Fruit fly (Drosophila melanogaster) whole organism, embryonic: Measurements from ENCODE around the gene CG3349.

Experiments used
- CG10209 ChIP-seq: fragments of 200-800 bp; sonication (Bioruptor generic); optimal IDR thresholded peaks from 3 replicates; lab custom pipeline; 2017; ENCODE audit warnings: missing biosample characterization, mild to moderate bottlenecking, missing genetic modification characterization, missing genetic modification reagents
- CG11085 ChIP-seq: fragments of 200-800 bp; sonication (Bioruptor generic); IDR thresholded peaks from 2 replicates; pipeline ENCODE4 v1.3.6; 2022; ENCODE audit warnings: missing biosample characterization, missing genetic modification characterization
- CG11398 ChIP-seq: fragments of 200-800 bp; sonication (Bioruptor generic); optimal IDR thresholded peaks from 2 replicates; lab custom pipeline; 2016; ENCODE audit warnings: missing biosample characterization, missing genetic modification characterization
- CG1233 ChIP-seq: fragments of 200-800 bp; sonication (Bioruptor generic); optimal IDR thresholded peaks from 4 replicates; lab custom pipeline; 2018; ENCODE audit warnings: missing biosample characterization, mild to moderate bottlenecking, missing genetic modification characterization
- CG12391 ChIP-seq: fragments of 200-800 bp; sonication (Bioruptor generic); optimal IDR thresholded peaks from 3 replicates; lab custom pipeline; 2018; ENCODE audit warnings: missing biosample characterization, mild to moderate bottlenecking, missing genetic modification characterization, moderate library complexity
- CG14050 ChIP-seq: fragments of 200-800 bp; sonication (Bioruptor generic); IDR thresholded peaks from 3 replicates; pipeline ENCODE4 v1.3.6; 2022; ENCODE audit warnings: missing biosample characterization, missing genetic modification characterization
- CG15011 ChIP-seq: fragments of 200-800 bp; sonication (Bioruptor generic); optimal IDR thresholded peaks from 3 replicates; lab custom pipeline; 2018; ENCODE audit warnings: missing biosample characterization, mild to moderate bottlenecking, missing genetic modification characterization
- CG17359 ChIP-seq: fragments of 200-800 bp; sonication (Bioruptor generic); optimal IDR thresholded peaks from 3 replicates; lab custom pipeline; 2018; ENCODE audit warnings: missing biosample characterization, mild to moderate bottlenecking, missing genetic modification characterization, moderate library complexity
- CG17829 ChIP-seq: fragments of 200-800 bp; optimal IDR thresholded peaks from 2 replicates; lab custom pipeline; 2019; ENCODE audit warnings: missing biosample characterization, mild to moderate bottlenecking, missing genetic modification characterization, moderate library complexity
- CG18262 ChIP-seq: fragments of 200-800 bp; optimal IDR thresholded peaks from 3 replicates; lab custom pipeline; 2019; ENCODE audit warnings: missing biosample characterization, mild to moderate bottlenecking, missing genetic modification characterization, moderate library complexity
- CG1832 ChIP-seq: fragments of 200-800 bp; sonication (Bioruptor generic); optimal IDR thresholded peaks from 2 replicates; lab custom pipeline; 2017; ENCODE audit warnings: missing biosample characterization, mild to moderate bottlenecking, missing genetic modification characterization, inconsistent platforms
- CG18599 ChIP-seq: fragments of 200-800 bp; sonication (Bioruptor generic); optimal IDR thresholded peaks from 3 replicates; lab custom pipeline; 2017; ENCODE audit warnings: missing biosample characterization, missing genetic modification characterization, mild to moderate bottlenecking, moderate library complexity, missing genetic modification reagents
- CG2199 ChIP-seq: fragments of 200-800 bp; sonication (Bioruptor generic); IDR thresholded peaks from 3 replicates; pipeline ENCODE4 v1.3.6; 2022; ENCODE audit warnings: missing biosample characterization, missing genetic modification characterization
- CG2889 ChIP-seq: fragments of 200-800 bp; sonication (Bioruptor generic); IDR thresholded peaks from 3 replicates; pipeline ENCODE4 v1.3.6; 2022; ENCODE audit warnings: missing biosample characterization, missing genetic modification characterization
- CG30403 ChIP-seq: fragments of 200-800 bp; sonication (Bioruptor generic); optimal IDR thresholded peaks from 3 replicates; lab custom pipeline; 2016; ENCODE audit warnings: missing biosample characterization, missing genetic modification characterization
- CG33213 ChIP-seq: fragments of 200-800 bp; sonication (Bioruptor generic); optimal IDR thresholded peaks from 3 replicates; lab custom pipeline; 2016; ENCODE audit warnings: missing biosample characterization, missing genetic modification characterization
- CG3847 ChIP-seq: fragments of 200-800 bp; sonication (Bioruptor generic); IDR thresholded peaks from 2 replicates; pipeline ENCODE4 v1.3.6; 2022; ENCODE audit warnings: missing biosample characterization, missing genetic modification characterization
- CG4328 ChIP-seq: fragments of 200-800 bp; sonication (Bioruptor generic); optimal IDR thresholded peaks from 3 replicates; lab custom pipeline; 2017; ENCODE audit warnings: missing biosample characterization, missing genetic modification reagents, missing genetic modification characterization
- CG4617 ChIP-seq: fragments of 200-800 bp; sonication (Bioruptor generic); optimal IDR thresholded peaks from 3 replicates; lab custom pipeline; 2016; ENCODE audit warnings: missing biosample characterization, missing genetic modification characterization, borderline replicate concordance
- CG5180 ChIP-seq: fragments of 200-800 bp; sonication (Bioruptor generic); optimal IDR thresholded peaks from 3 replicates; lab custom pipeline; 2017; ENCODE audit warnings: missing biosample characterization, missing genetic modification characterization, mild to moderate bottlenecking, moderate library complexity, missing genetic modification reagents
- CG6791 ChIP-seq: fragments of 200-800 bp; sonication (Bioruptor generic); IDR thresholded peaks from 3 replicates; pipeline ENCODE4 v1.3.6; 2022; ENCODE audit warnings: missing biosample characterization, missing genetic modification characterization; ENCODE audit not compliant: partially characterized antibody
- CG7372 ChIP-seq: fragments of 200-800 bp; sonication (Bioruptor generic); IDR thresholded peaks from 2 replicates; pipeline ENCODE4 v1.3.6; 2022; ENCODE audit warnings: missing biosample characterization, missing genetic modification characterization
- CG8290 ChIP-seq, 3 experiments: fragments of 200-800 bp; sonication (Bioruptor generic); optimal IDR thresholded peaks; 2 replicates each; lab custom pipeline; 2016 to 2019; ENCODE audit warnings: missing biosample characterization in 3 of 3, missing genetic modification characterization in 3 of 3, mild to moderate bottlenecking in 2 of 3, moderate library complexity in 1 of 3
- CG9876 ChIP-seq: fragments of 200-800 bp; sonication (Bioruptor generic); optimal IDR thresholded peaks from 2 replicates; lab custom pipeline; 2016; ENCODE audit warnings: missing biosample characterization, missing genetic modification characterization
- Doc2 ChIP-seq: fragments of 200-800 bp; sonication (Bioruptor generic); IDR thresholded peaks from 2 replicates; pipeline ENCODE4 v1.3.6; 2022; ENCODE audit warnings: missing biosample characterization, missing genetic modification characterization
- ERR ChIP-seq: fragments of 200-800 bp; sonication (Bioruptor generic); optimal IDR thresholded peaks from 2 replicates; lab custom pipeline; 2016; ENCODE audit warnings: missing biosample characterization, missing genetic modification characterization
- Fer1 ChIP-seq: fragments of 200-800 bp; sonication (Bioruptor generic); optimal IDR thresholded peaks from 2 replicates; lab custom pipeline; 2017; ENCODE audit warnings: missing biosample characterization, mild to moderate bottlenecking, missing genetic modification characterization
- Fer3 ChIP-seq: fragments of 200-800 bp; sonication (Bioruptor generic); optimal IDR thresholded peaks from 2 replicates; lab custom pipeline; 2018; ENCODE audit warnings: missing biosample characterization, mild to moderate bottlenecking, missing genetic modification characterization, moderate library complexity
- HLH3B ChIP-seq: fragments of 200-800 bp; sonication (Bioruptor generic); IDR thresholded peaks from 2 replicates; pipeline ENCODE4 v1.3.6; 2022; ENCODE audit warnings: missing biosample characterization, missing genetic modification characterization
- Lhr ChIP-seq: fragments of 200-800 bp; sonication (Bioruptor generic); optimal IDR thresholded peaks from 3 replicates; lab custom pipeline; 2017; ENCODE audit warnings: mild to moderate bottlenecking, missing biosample characterization, missing genetic modification reagents, missing genetic modification characterization
- MTF-1 ChIP-seq: fragments of 200-800 bp; sonication (Bioruptor generic); optimal IDR thresholded peaks from 2 replicates; lab custom pipeline; 2018; ENCODE audit warnings: missing biosample characterization, mild to moderate bottlenecking, missing genetic modification characterization, borderline replicate concordance
- Max ChIP-seq: fragments of 200-800 bp; sonication (Bioruptor generic); optimal IDR thresholded peaks from 2 replicates; lab custom pipeline; 2016; ENCODE audit warnings: missing biosample characterization, mild to moderate bottlenecking, missing genetic modification characterization
- Opbp ChIP-seq: fragments of 200-800 bp; sonication (Bioruptor generic); IDR thresholded peaks from 3 replicates; pipeline ENCODE4 v1.3.6; 2022; ENCODE audit warnings: missing biosample characterization, missing genetic modification characterization; ENCODE audit not compliant: partially characterized antibody
- PHDP ChIP-seq: fragments of 200-800 bp; sonication (Bioruptor generic); optimal IDR thresholded peaks from 3 replicates; lab custom pipeline; 2018; ENCODE audit warnings: missing biosample characterization, mild to moderate bottlenecking, missing genetic modification characterization, moderate library complexity
- Xbp1 ChIP-seq: fragments of 200-800 bp; sonication (Bioruptor generic); optimal IDR thresholded peaks from 3 replicates; lab custom pipeline; 2016; ENCODE audit warnings: missing biosample characterization, mild to moderate bottlenecking, missing genetic modification characterization
- ase ChIP-seq: fragments of 200-800 bp; sonication (Bioruptor generic); IDR thresholded peaks from 3 replicates; pipeline ENCODE4 v1.3.6; 2022; ENCODE audit warnings: missing biosample characterization, missing genetic modification characterization
- chinmo ChIP-seq: fragments of 200-800 bp; sonication (Bioruptor generic); IDR thresholded peaks from 4 replicates; pipeline ENCODE4 v1.3.6; 2022; ENCODE audit warnings: missing biosample characterization, missing genetic modification characterization; ENCODE audit not compliant: partially characterized antibody
- dimm ChIP-seq: fragments of 200-800 bp; sonication (Bioruptor generic); IDR thresholded peaks from 2 replicates; pipeline ENCODE4 v1.3.6; 2022; ENCODE audit warnings: missing biosample characterization, missing genetic modification characterization
- dmrt11E ChIP-seq: fragments of 200-800 bp; sonication (Bioruptor generic); optimal IDR thresholded peaks from 3 replicates; lab custom pipeline; 2018; ENCODE audit warnings: missing biosample characterization, mild to moderate bottlenecking, missing genetic modification characterization, moderate library complexity
- maf-S ChIP-seq: fragments of 200-800 bp; sonication (Bioruptor generic); optimal IDR thresholded peaks from 2 replicates; lab custom pipeline; 2016; ENCODE audit warnings: missing biosample characterization, missing genetic modification characterization
- pnt ChIP-seq: fragments of 200-800 bp; sonication (Bioruptor generic); optimal IDR thresholded peaks from 3 replicates; lab custom pipeline; 2016; ENCODE audit warnings: missing biosample characterization, missing genetic modification characterization
- psq ChIP-seq: fragments of 200-800 bp; sonication (Bioruptor generic); optimal IDR thresholded peaks from 2 replicates; lab custom pipeline; 2017; ENCODE audit warnings: missing biosample characterization, missing genetic modification characterization
- pzg ChIP-seq: fragments of 200-800 bp; sonication (Bioruptor generic); optimal IDR thresholded peaks from 3 replicates; lab custom pipeline; 2018; ENCODE audit warnings: missing biosample characterization, mild to moderate bottlenecking, missing genetic modification characterization, moderate library complexity
- sima ChIP-seq: fragments of 200-800 bp; sonication (Bioruptor generic); optimal IDR thresholded peaks from 2 replicates; lab custom pipeline; 2016; ENCODE audit warnings: missing biosample characterization, missing genetic modification characterization
- tap ChIP-seq: fragments of 200-800 bp; optimal IDR thresholded peaks from 3 replicates; lab custom pipeline; 2019; ENCODE audit warnings: missing biosample characterization, mild to moderate bottlenecking, missing genetic modification characterization, moderate library complexity
- tio ChIP-seq: fragments of 200-800 bp; sonication (Bioruptor generic); optimal IDR thresholded peaks from 2 replicates; lab custom pipeline; 2017; ENCODE audit warnings: missing biosample characterization, missing genetic modification characterization, inconsistent platforms
- usp ChIP-seq: fragments of >200 bp; optimal IDR thresholded peaks from 2 replicates; lab custom pipeline; 2017; ENCODE audit warnings: missing biosample characterization, missing genetic modification characterization
- vfl ChIP-seq: fragments of 200-800 bp; sonication (Bioruptor generic); optimal IDR thresholded peaks from 2 replicates; lab custom pipeline; 2016; ENCODE audit warnings: missing biosample characterization, missing genetic modification characterization

The CG3349 gene

DNA sequence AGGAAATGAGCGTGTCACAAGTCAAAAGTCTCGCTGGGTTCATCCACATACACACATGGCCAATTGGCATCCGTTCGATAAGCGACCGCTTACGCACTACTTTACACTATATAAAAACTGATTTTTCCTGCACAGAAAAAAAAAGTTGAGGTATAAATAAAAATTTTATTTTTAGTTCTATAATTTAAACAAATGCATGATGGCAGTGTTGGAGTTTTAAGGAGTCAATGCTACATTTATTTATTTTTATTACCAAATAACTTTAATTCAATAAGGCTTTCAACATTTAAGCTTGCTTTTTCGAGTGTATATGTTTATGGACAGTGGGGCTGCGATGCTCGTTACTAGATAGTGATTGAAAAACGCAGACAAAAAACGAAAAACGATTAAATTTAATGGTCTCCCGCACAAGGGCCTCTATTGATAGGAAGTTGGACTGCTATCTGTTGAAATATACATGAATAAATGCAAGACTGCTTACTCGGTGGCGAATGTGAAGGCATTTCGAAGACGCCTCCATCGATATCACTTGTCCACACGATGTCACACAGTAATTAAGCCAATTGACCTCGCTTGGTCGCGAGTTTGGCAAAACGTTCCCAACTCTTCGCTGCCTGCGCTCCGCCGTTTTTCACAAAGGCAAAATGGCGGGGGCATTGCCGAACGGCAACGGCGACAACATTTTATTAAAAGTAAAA is 32.4 kb downstream of the CG3349 start (continued):
- TF ChIP-seq CG11085 (GFP tag; lab: Robert Waterston, UW) (0 out of 2 replicates have a peak, but pooled peaks have one; percentile 33), ERR (GFP tag; lab: Kevin White, UChicago) (no peak), CG17829 (tag; lab: Kevin White, UChicago) (peak; percentile 88), maf-S (GFP tag; lab: Kevin White, UChicago) (peak; percentile 23), CG4617 (GFP tag; lab: Kevin White, UChicago) (peak; percentile 18), Fer1 (GFP tag; lab: Kevin White, UChicago) (peak; percentile 74), CG8290 (GFP tag; optimal IDR thresholded peaks at IDR 0.05; lab: Kevin White, UChicago) (peak; percentile 28), CG8290 (tag; optimal IDR thresholded peaks at IDR 0.05; lab: Kevin White, UChicago) (no peak), chinmo (GFP tag; lab: Robert Waterston, UW) (no peak), Xbp1 (peak; percentile 77), dimm (GFP tag; lab: Robert Waterston, UW) (no peak), vfl (GFP tag; lab: Kevin White, UChicago) (peak; percentile 9), CG4328 (GFP tag; lab: Kevin White, UChicago) (peak; percentile 52), psq (GFP tag; lab: Kevin White, UChicago) (peak; percentile 39), Lhr (peak; percentile 33), CG9876 (GFP tag; lab: Kevin White, UChicago) (no peak), CG2199 (GFP tag; lab: Robert Waterston, UW) (peak; percentile 69; the same call in 1 of the 3 replicates), Max (peak; percentile 69), CG17359 (tag; lab: Kevin White, UChicago) (peak; percentile 85), CG2889 (peak; percentile 24; the same call in 1 of the 3 replicates), CG3847 (GFP tag; lab: Robert Waterston, UW) (peak; percentile 50; the same call in 1 of the 2 replicates), pzg (no peak), CG7372 (GFP tag; lab: Robert Waterston, UW) (no peak), CG18599 (GFP tag; lab: Kevin White, UChicago) (peak; percentile 81), tio (GFP tag; lab: Kevin White, UChicago) (peak; percentile 48), pnt (GFP tag; lab: Kevin White, UChicago) (peak; percentile 38), CG6791 (GFP tag; lab: Robert Waterston, UW) (no peak), tap (tag; lab: Kevin White, UChicago) (peak; percentile 82), CG12391 (peak; percentile 85), Fer3 (peak; percentile 75), PHDP (tag; lab: Kevin White, UChicago) (peak; percentile 82), ase (GFP tag; lab: Robert Waterston, UW) (peak; percentile 68; the same call in 1 of the 3 replicates), CG11398 (GFP tag; lab: Kevin White, UChicago) (no peak), sima (no peak), Doc2 (GFP tag; lab: Robert Waterston, UW) (no peak), CG18262 (peak; percentile 86), dmrt11E (tag; lab: Kevin White, UChicago) (peak; percentile 86), HLH3B (GFP tag; lab: Robert Waterston, UW) (peak; percentile 72), usp (no peak), CG15011 (peak; percentile 65), CG10209 (GFP tag; lab: Kevin White, UChicago) (peak; percentile 45), CG30403 (GFP tag; lab: Kevin White, UChicago) (peak; percentile 81), CG33213 (GFP tag; lab: Kevin White, UChicago) (no peak), MTF-1 (GFP tag; lab: Kevin White, UChicago) (peak; percentile 23), Opbp (GFP tag; lab: Robert Waterston, UW) (no peak), CG1233 (GFP tag; lab: Kevin White, UChicago) (peak; percentile 74), CG1832 (GFP tag; lab: Kevin White, UChicago) (no peak), CG5180 (GFP tag; lab: Kevin White, UChicago) (peak; percentile 55), CG14050 (GFP tag; lab: Robert Waterston, UW) (peak; percentile 43; the same call in 1 of the 3 replicates)
